Worm (Caenorhabditis elegans) whole organism, L4 larva: ENCODE measurements around the gene col-178.
A peak's percentile ranks its signal among the peaks of the same experiment; 100 is the strongest.

Source experiments
- R02D3.7 ChIP-seq: fragments of 150-350 bp; sonication (generic microtip); optimal IDR thresholded peaks from 3 replicates; lab custom pipeline; 2014; ENCODE audit warnings: missing biosample characterization, missing genetic modification characterization
- T20F7.1 ChIP-seq: fragments of 200-800 bp; sonication (Bioruptor generic); optimal IDR thresholded peaks from 2 replicates; lab custom pipeline; 2018; ENCODE audit warnings: mild to moderate bottlenecking, missing genetic modification characterization, missing compliant biosample characterization
- T26A8.4 ChIP-seq: fragments of 200-800 bp; sonication (Bioruptor generic); IDR thresholded peaks from 2 replicates; pipeline ENCODE4 v1.3.6; 2022; ENCODE audit warnings: missing genetic modification characterization, missing compliant biosample characterization
- Y75B8A.6 ChIP-seq: fragments of 200-800 bp; sonication (Bioruptor generic); IDR thresholded peaks from 2 replicates; pipeline ENCODE4 v1.3.6; 2022; ENCODE audit warnings: missing genetic modification reagents, missing genetic modification characterization, missing compliant biosample characterization
- aha-1 ChIP-seq: fragments of 150-350 bp; peaks from one replicate; lab custom pipeline; 2014; ENCODE audit warnings: missing biosample characterization, missing genetic modification characterization
- aly-2 ChIP-seq: sonication (generic microtip); optimal IDR thresholded peaks from 2 replicates; lab custom pipeline; 2018; ENCODE audit warnings: missing biosample characterization, missing genetic modification characterization
- ama-1 ChIP-seq: fragments of 150-350 bp; optimal IDR thresholded peaks from 2 replicates; lab custom pipeline; 2014; ENCODE audit warnings: inconsistent platforms, mixed read lengths
- arid-1 ChIP-seq: fragments of 200-800 bp; sonication (Bioruptor generic); conservative IDR thresholded peaks from 2 replicates; pipeline ENCODE4 v1.3.6; 2022; ENCODE audit warnings: missing genetic modification reagents, missing genetic modification characterization, missing compliant biosample characterization
- ceh-28 ChIP-seq: fragments of 150-350 bp; optimal IDR thresholded peaks from 2 replicates; lab custom pipeline; 2014; ENCODE audit warnings: missing biosample characterization, missing genetic modification reagents, missing genetic modification characterization
- ceh-32 ChIP-seq: sonication (generic microtip); optimal IDR thresholded peaks from 2 replicates; lab custom pipeline; 2016; ENCODE audit warnings: mild to moderate bottlenecking, missing genetic modification characterization, missing compliant biosample characterization; ENCODE audit not compliant: poor library complexity
- ces-1 ChIP-seq: fragments of 150-350 bp; sonication (generic microtip); optimal IDR thresholded peaks from 4 replicates; lab custom pipeline; 2014; ENCODE audit warnings: missing biosample characterization, missing genetic modification reagents, missing genetic modification characterization
- daf-16 ChIP-seq, 3 experiments: sonication (generic microtip); optimal IDR thresholded peaks; 2 replicates each; lab custom pipeline; 2016 to 2017; ENCODE audit warnings: missing genetic modification characterization in 3 of 3, missing genetic modification reagents in 3 of 3, mild to moderate bottlenecking in 2 of 3, missing compliant biosample characterization in 2 of 3, missing biosample characterization in 1 of 3, moderate library complexity in 1 of 3
- daf-8 ChIP-seq: fragments of 200-800 bp; sonication (Bioruptor generic); IDR thresholded peaks from 2 replicates; pipeline ENCODE4 v1.3.6; 2022; ENCODE audit warnings: missing genetic modification characterization, missing compliant biosample characterization
- dpl-1 ChIP-seq: fragments of 150-350 bp; optimal IDR thresholded peaks from 2 replicates; lab custom pipeline; 2014; ENCODE audit warnings: missing biosample characterization, missing genetic modification reagents, missing genetic modification characterization
- duxl-1 ChIP-seq: sonication (generic microtip); optimal IDR thresholded peaks from 2 replicates; lab custom pipeline; 2016; ENCODE audit warnings: mild to moderate bottlenecking, missing genetic modification characterization, moderate library complexity, missing compliant biosample characterization; ENCODE audit not compliant: poor library complexity
- dve-1 ChIP-seq: sonication (generic microtip); optimal IDR thresholded peaks from 2 replicates; lab custom pipeline; 2017; ENCODE audit warnings: antibody characterized with exemption, mild to moderate bottlenecking, missing genetic modification characterization, missing compliant biosample characterization; ENCODE audit not compliant: insufficient read depth
- egl-43 ChIP-seq: fragments of 200-800 bp; sonication (Bioruptor generic); IDR thresholded peaks from 2 replicates; pipeline ENCODE4 v1.3.6; 2022; ENCODE audit warnings: missing genetic modification reagents, missing genetic modification characterization, missing compliant biosample characterization
- hif-1 ChIP-seq, 2 experiments: sonication (generic microtip); optimal IDR thresholded peaks; 2 replicates each; lab custom pipeline; 2016 to 2017; ENCODE audit warnings: missing compliant biosample characterization in 2 of 2, missing genetic modification characterization in 2 of 2, missing genetic modification reagents in 2 of 2, missing genotype in 2 of 2, mild to moderate bottlenecking in 1 of 2
- hlh-30 ChIP-seq: sonication (generic microtip); optimal IDR thresholded peaks from 2 replicates; lab custom pipeline; 2017; ENCODE audit warnings: antibody characterized with exemption, mild to moderate bottlenecking, missing genetic modification characterization, missing compliant biosample characterization; ENCODE audit not compliant: insufficient read depth
- hmg-1.1 ChIP-seq: fragments of 200-800 bp; sonication (Bioruptor generic); IDR thresholded peaks from 2 replicates; pipeline ENCODE4 v1.3.6; 2022; ENCODE audit warnings: missing genetic modification reagents, missing genetic modification characterization, missing compliant biosample characterization
- jun-1 ChIP-seq: fragments of 150-350 bp; optimal IDR thresholded peaks from 2 replicates; lab custom pipeline; 2014; ENCODE audit warnings: missing biosample characterization, missing genetic modification reagents, missing genetic modification characterization
- lim-7 ChIP-seq: fragments of 200-800 bp; sonication (Bioruptor generic); IDR thresholded peaks from 2 replicates; pipeline ENCODE4 v1.3.6; 2022; ENCODE audit warnings: missing genetic modification characterization, missing compliant biosample characterization
- lin-13 ChIP-seq: fragments of 150-350 bp; optimal IDR thresholded peaks from 2 replicates; lab custom pipeline; 2014; ENCODE audit warnings: missing biosample characterization, missing genetic modification reagents, missing genetic modification characterization
- lin-39 ChIP-seq: fragments of 150-350 bp; optimal IDR thresholded peaks from 2 replicates; lab custom pipeline; 2014; ENCODE audit warnings: missing biosample characterization, missing genetic modification reagents, missing genetic modification characterization
- lsy-2 ChIP-seq, 2 experiments: fragments of 150-350 bp in 1 of 2; sonication (generic microtip) in 1 of 2; optimal IDR thresholded peaks; 2 replicates each; lab custom pipeline; 2014 to 2017; ENCODE audit warnings: missing biosample characterization in 2 of 2, missing genetic modification characterization in 2 of 2
- mdl-1 ChIP-seq, 2 experiments: fragments of 150-350 bp in 1 of 2; sonication (generic microtip) in 1 of 2; optimal IDR thresholded peaks; 2 replicates each; lab custom pipeline; 2014 to 2017; ENCODE audit warnings: missing biosample characterization in 2 of 2, missing genetic modification characterization in 2 of 2
- mxl-3 ChIP-seq: fragments of 200-800 bp; sonication (Bioruptor generic); optimal IDR thresholded peaks from 2 replicates; lab custom pipeline; 2018; ENCODE audit warnings: mild to moderate bottlenecking, missing genetic modification characterization, missing compliant biosample characterization
- nhr-11 ChIP-seq: fragments of 150-350 bp; optimal IDR thresholded peaks from 2 replicates; lab custom pipeline; 2014; ENCODE audit warnings: missing biosample characterization, missing genetic modification characterization
- nhr-111 ChIP-seq: fragments of 200-800 bp; sonication (Bioruptor generic); optimal IDR thresholded peaks from 2 replicates; lab custom pipeline; 2018; ENCODE audit warnings: mild to moderate bottlenecking, missing genetic modification characterization, missing compliant biosample characterization
- nhr-28 ChIP-seq: fragments of 150-350 bp; optimal IDR thresholded peaks from 2 replicates; lab custom pipeline; 2014; ENCODE audit warnings: missing biosample characterization, missing genetic modification characterization
- nhr-42 ChIP-seq: fragments of 200-800 bp; sonication (Bioruptor generic); IDR thresholded peaks from 2 replicates; pipeline ENCODE4 v1.3.6; 2022; ENCODE audit warnings: missing genetic modification characterization, missing compliant biosample characterization
- nhr-48 ChIP-seq: sonication (generic microtip); optimal IDR thresholded peaks from 2 replicates; lab custom pipeline; 2016; ENCODE audit warnings: mild to moderate bottlenecking, missing genetic modification characterization, missing compliant biosample characterization
- nhr-6 ChIP-seq: fragments of 150-350 bp; optimal IDR thresholded peaks from 2 replicates; lab custom pipeline; 2014; ENCODE audit warnings: missing biosample characterization, missing genetic modification characterization
- nhr-76 ChIP-seq: fragments of 150-350 bp; optimal IDR thresholded peaks from 2 replicates; lab custom pipeline; 2014; ENCODE audit warnings: missing biosample characterization, missing genetic modification characterization
- nhr-77 ChIP-seq: fragments of 150-350 bp; optimal IDR thresholded peaks from 2 replicates; lab custom pipeline; 2014; ENCODE audit warnings: missing biosample characterization, missing genetic modification characterization
- php-3 ChIP-seq: fragments of 200-800 bp; sonication (Bioruptor generic); IDR thresholded peaks from 2 replicates; pipeline ENCODE4 v1.3.6; 2022; ENCODE audit warnings: missing genetic modification reagents, missing genetic modification characterization, missing compliant biosample characterization
- pqm-1 ChIP-seq: sonication (generic microtip); optimal IDR thresholded peaks from 2 replicates; lab custom pipeline; 2017; ENCODE audit warnings: missing biosample characterization, missing genetic modification characterization
- rbr-2 ChIP-seq: sonication (generic microtip); optimal IDR thresholded peaks from 2 replicates; lab custom pipeline; 2016; ENCODE audit warnings: missing genotype, missing genetic modification characterization, missing compliant biosample characterization
- saeg-2 ChIP-seq: fragments of 200-800 bp; sonication (Bioruptor generic); IDR thresholded peaks from 2 replicates; pipeline ENCODE4 v1.3.6; 2022; ENCODE audit warnings: missing genetic modification reagents, missing genetic modification characterization, missing compliant biosample characterization
- snpc-1.2 ChIP-seq: fragments of 200-800 bp; sonication (Bioruptor generic); IDR thresholded peaks from 2 replicates; pipeline ENCODE4 v1.3.6; 2022; ENCODE audit warnings: missing genetic modification reagents, missing genetic modification characterization, missing compliant biosample characterization
- snpc-4 ChIP-seq: fragments of 150-350 bp; optimal IDR thresholded peaks from 2 replicates; lab custom pipeline; 2014; ENCODE audit warnings: missing biosample characterization, missing genetic modification characterization
- spr-1 ChIP-seq: sonication (generic microtip); optimal IDR thresholded peaks from 2 replicates; lab custom pipeline; 2016; ENCODE audit warnings: mild to moderate bottlenecking, missing genetic modification characterization, missing compliant biosample characterization
- spr-3 ChIP-seq: fragments of 200-800 bp; sonication (Bioruptor generic); optimal IDR thresholded peaks from 2 replicates; lab custom pipeline; 2018; ENCODE audit warnings: mild to moderate bottlenecking, missing genetic modification characterization, missing compliant biosample characterization
- tag-97 ChIP-seq: fragments of 200-800 bp; sonication (Bioruptor generic); IDR thresholded peaks from 2 replicates; pipeline ENCODE4 v1.3.6; 2022; ENCODE audit warnings: missing genetic modification characterization, missing compliant biosample characterization
- tra-1 ChIP-seq: fragments of 200-800 bp; sonication (Bioruptor generic); IDR thresholded peaks from 2 replicates; pipeline ENCODE4 v1.3.6; 2022; ENCODE audit warnings: missing genetic modification reagents, missing genetic modification characterization, missing compliant biosample characterization
- unc-39 ChIP-seq: sonication (generic microtip); optimal IDR thresholded peaks from 2 replicates; lab custom pipeline; 2017; ENCODE audit warnings: missing biosample characterization, missing genetic modification characterization
- unc-62 ChIP-seq, 3 experiments: fragments of 150-350 bp in 1 of 3; sonication (generic microtip); optimal IDR thresholded peaks in 2 of 3; peaks in 1 of 3; 1 replicate in 1 of 3; 2 replicates in 2 of 3; lab custom pipeline; 2014 to 2017; ENCODE audit warnings: missing biosample characterization in 3 of 3, missing genetic modification characterization in 3 of 3, missing genetic modification reagents in 3 of 3, missing genotype in 1 of 3
- vab-7 ChIP-seq: fragments of 200-800 bp; sonication (Bioruptor generic); IDR thresholded peaks from 2 replicates; pipeline ENCODE4 v1.3.6; 2022; ENCODE audit warnings: missing genetic modification reagents, missing genetic modification characterization, missing compliant biosample characterization
- zfp-3 ChIP-seq: fragments of 200-800 bp; sonication (Bioruptor generic); conservative IDR thresholded peaks from 2 replicates; pipeline ENCODE4 v1.3.6; 2022; ENCODE audit warnings: missing genetic modification reagents, missing genetic modification characterization, missing compliant biosample characterization
- ztf-11 ChIP-seq: fragments of 150-350 bp; optimal IDR thresholded peaks from 2 replicates; lab custom pipeline; 2014; ENCODE audit warnings: missing biosample characterization, missing genetic modification characterization
- ztf-7 ChIP-seq: fragments of 150-350 bp; optimal IDR thresholded peaks from 2 replicates; lab custom pipeline; 2014; ENCODE audit warnings: missing biosample characterization, missing genetic modification characterization

The col-178 gene

ce11 chrX:11206953-11207352 lies 7.7 kb downstream of the col-178 start, which contains the start of gene hst-2:
Gene hst-2 (minus strand): TSS chrX:11207155.
- peak; percentile 93 for TF ChIP-seq T26A8.4 (GFP tag; lab: Robert Waterston, UW)
- peak; percentile 76 for TF ChIP-seq hlh-30 (tag; lab: Kevin White, UChicago)
- peak; percentile 91 for TF ChIP-seq duxl-1
- TF ChIP-seq nhr-42 (GFP tag; lab: Robert Waterston, UW), result peak; percentile 80
- peak; percentile 66; the same call in 1 of the 2 replicates for TF ChIP-seq zfp-3
- TF ChIP-seq hmg-1.1 (GFP tag; lab: Robert Waterston, UW), result peak; percentile 89
- peak; percentile 58 for TF ChIP-seq lin-13 (GFP tag; lab: Kevin White, UChicago)
- peak; percentile 70 for TF ChIP-seq saeg-2
- no peak for TF ChIP-seq pqm-1
- TF ChIP-seq aly-2, result no peak
- peak; percentile 96 for TF ChIP-seq dve-1 (tag; lab: Kevin White, UChicago)
- TF ChIP-seq nhr-28 (tag; lab: Kevin White, UChicago), result peak; percentile 71
- TF ChIP-seq jun-1 (tag; lab: Kevin White, UChicago), result peak; percentile 63
- no peak for TF ChIP-seq lim-7 (GFP tag; lab: Robert Waterston, UW)
- TF ChIP-seq spr-1, result peak; percentile 79
- peak; percentile 80; the same call in 1 of the 2 replicates for TF ChIP-seq tra-1
- peak; percentile 73 for TF ChIP-seq arid-1 (GFP tag; lab: Robert Waterston, UW)
- peak; percentile 74 for TF ChIP-seq nhr-11 (tag; lab: Kevin White, UChicago)
- peak in 1 of 2 experiments; percentile 52 for TF ChIP-seq hif-1 (tag; optimal IDR thresholded peaks at IDR 0.05; lab: Kevin White, UChicago)
- TF ChIP-seq dpl-1 (GFP tag; lab: Kevin White, UChicago), result peak; percentile 76
- no peak for TF ChIP-seq ceh-28
- TF ChIP-seq ztf-7 (tag; lab: Kevin White, UChicago), result peak; percentile 79
- TF ChIP-seq mdl-1 (tag; optimal IDR thresholded peaks at IDR 0.05; lab: Kevin White, UChicago), result peak in 1 of 2 experiments; percentile 38
- peak; percentile 45 for TF ChIP-seq mxl-3 (GFP tag; lab: Kevin White, UChicago)
- peak; percentile 18 to 70 for TF ChIP-seq daf-16 (GFP tag; optimal IDR thresholded peaks at IDR 0.05; lab: Kevin White, UChicago)
- peak; percentile 61 for TF ChIP-seq daf-16 (tag; optimal IDR thresholded peaks at IDR 0.05; lab: Kevin White, UChicago)
- TF ChIP-seq daf-8 (GFP tag; lab: Robert Waterston, UW), result no peak
- no peak for TF ChIP-seq ztf-11
- TF ChIP-seq php-3 (GFP tag; lab: Robert Waterston, UW), result peak; percentile 81
- TF ChIP-seq nhr-48 (tag; lab: Kevin White, UChicago), result peak; percentile 78
- TF ChIP-seq R02D3.7 (tag; lab: Kevin White, UChicago), result no peak
- TF ChIP-seq snpc-4 (tag; lab: Kevin White, UChicago), result no peak
- TF ChIP-seq aha-1, result peak; percentile 98
- TF ChIP-seq nhr-77, result peak; percentile 81
- TF ChIP-seq vab-7 (GFP tag; lab: Robert Waterston, UW), result no peak
- peak; percentile 43 for TF ChIP-seq ceh-32 (tag; lab: Kevin White, UChicago)
- peak in 1 of 2 experiments; percentile 92 for TF ChIP-seq lsy-2 (tag; optimal IDR thresholded peaks at IDR 0.05; lab: Kevin White, UChicago)
- TF ChIP-seq unc-62 (GFP tag; optimal IDR thresholded peaks at IDR 0.05 in 1 of 2; lab: Kevin White, UChicago), result peak in 1 of 2 experiments; percentile 98
- TF ChIP-seq unc-62 (tag; optimal IDR thresholded peaks at IDR 0.05; lab: Kevin White, UChicago), result no peak
- no peak for TF ChIP-seq nhr-76 (tag; lab: Kevin White, UChicago)
- TF ChIP-seq Y75B8A.6, result no peak
- no peak for TF ChIP-seq tag-97
- peak; percentile 56 for TF ChIP-seq spr-3
- TF ChIP-seq nhr-6 (tag; lab: Kevin White, UChicago), result peak; percentile 56
- no peak for TF ChIP-seq nhr-111 (GFP tag; lab: Kevin White, UChicago)
- no peak for TF ChIP-seq unc-39
- peak; percentile 66; the same call in 1 of the 2 replicates for TF ChIP-seq egl-43 (GFP tag; lab: Robert Waterston, UW)
- TF ChIP-seq rbr-2 (tag; lab: Kevin White, UChicago), result peak; percentile 89
- peak; percentile 9 for TF ChIP-seq ces-1 (GFP tag; lab: Kevin White, UChicago)
- TF ChIP-seq T20F7.1 (GFP tag; lab: Kevin White, UChicago), result peak; percentile 74
- TF ChIP-seq lin-39 (tag; lab: Kevin White, UChicago), result no peak
- TF ChIP-seq snpc-1.2 (GFP tag; lab: Robert Waterston, UW), result no peak
- no peak for TF ChIP-seq ama-1 (lab: Kevin White, UChicago)
